Worm (Caenorhabditis elegans) whole organism, L3 larva: ENCODE data around the gene dpy-6.

Source experiments
- elt-1 ChIP-seq: fragments of 150-350 bp; optimal IDR thresholded peaks from 2 replicates; lab custom pipeline; 2014; ENCODE audit warnings: missing biosample characterization, missing genetic modification characterization
- elt-3 ChIP-seq, 3 experiments: fragments of 150-350 bp in 1 of 3; sonication (generic microtip) in 2 of 3; optimal IDR thresholded peaks; 2 replicates in 2 of 3; 4 replicates in 1 of 3; lab custom pipeline; 2014 to 2017; ENCODE audit warnings: missing biosample characterization in 3 of 3, missing genetic modification characterization in 3 of 3
- jun-1 ChIP-seq: fragments of 150-350 bp; optimal IDR thresholded peaks from 2 replicates; lab custom pipeline; 2014; ENCODE audit warnings: missing biosample characterization, missing genetic modification reagents, missing genetic modification characterization
- pqm-1 ChIP-seq: fragments of 150-350 bp; optimal IDR thresholded peaks from 2 replicates; lab custom pipeline; 2017; ENCODE audit warnings: missing biosample characterization, missing genetic modification characterization, inconsistent platforms
- snpc-4 ChIP-seq: fragments of 150-350 bp; optimal IDR thresholded peaks from 2 replicates; lab custom pipeline; 2014; ENCODE audit warnings: missing biosample characterization, missing genetic modification characterization
- unc-39 ChIP-seq: sonication (generic microtip); optimal IDR thresholded peaks from 4 replicates; lab custom pipeline; 2017; ENCODE audit warnings: missing biosample characterization, missing genetic modification characterization

ce11 chrX:8422020-8422419 lies 33.4 kb downstream of the dpy-6 start, which contains the start of gene tag-123:
- no peak for TF ChIP-seq elt-3 (tag; optimal IDR thresholded peaks at IDR 0.05; lab: Kevin White, UChicago)
- TF ChIP-seq unc-39 (tag; lab: Kevin White, UChicago) = no peak
- TF ChIP-seq elt-1 (tag; lab: Kevin White, UChicago) = no peak
- TF ChIP-seq jun-1 (tag; lab: Kevin White, UChicago) = no peak
- peak; percentile 62 for TF ChIP-seq snpc-4 (tag; lab: Kevin White, UChicago)
- no peak for TF ChIP-seq pqm-1 (tag; lab: Kevin White, UChicago)
